Worm (Caenorhabditis elegans) whole organism, mixed stage, embryonic: ENCODE data around the gene mls-1.
A peak's percentile ranks its signal among the peaks of the same experiment; 100 is the strongest.

Experiments
- M03D4.4 ChIP-seq: sonication (generic microtip); optimal IDR thresholded peaks from 2 replicates; lab custom pipeline; 2017; ENCODE audit warnings: mild to moderate bottlenecking, missing genetic modification characterization, missing compliant biosample characterization
- bed-3 ChIP-seq: fragments of 200-800 bp; sonication (Bioruptor generic); optimal IDR thresholded peaks from 3 replicates; lab custom pipeline; 2018; ENCODE audit warnings: mild to moderate bottlenecking, missing genetic modification characterization, moderate library complexity, missing compliant biosample characterization
- blmp-1 ChIP-seq: fragments of 150-350 bp; optimal IDR thresholded peaks from 2 replicates; lab custom pipeline; 2014; ENCODE audit warnings: missing biosample characterization, missing genetic modification characterization
- ceh-39 ChIP-seq: fragments of 150-350 bp; optimal IDR thresholded peaks from 2 replicates; lab custom pipeline; 2014; ENCODE audit warnings: missing biosample characterization, missing genetic modification characterization
- ceh-43 ChIP-seq: fragments of 200-800 bp; sonication (Bioruptor generic); optimal IDR thresholded peaks from 2 replicates; lab custom pipeline; 2018; ENCODE audit warnings: mild to moderate bottlenecking, missing genetic modification characterization, moderate library complexity, missing compliant biosample characterization
- ceh-83 ChIP-seq: fragments of 200-800 bp; sonication (Bioruptor generic); optimal IDR thresholded peaks from 2 replicates; lab custom pipeline; 2018; ENCODE audit warnings: mild to moderate bottlenecking, missing genetic modification characterization, missing compliant biosample characterization
- ces-1 ChIP-seq: fragments of 150-350 bp; optimal IDR thresholded peaks from 2 replicates; lab custom pipeline; 2014; ENCODE audit warnings: missing biosample characterization, missing genetic modification reagents, missing genetic modification characterization
- cnd-1 ChIP-seq: fragments of 200-800 bp; sonication (Bioruptor generic); optimal IDR thresholded peaks from 2 replicates; lab custom pipeline; 2018; ENCODE audit warnings: mild to moderate bottlenecking, missing genetic modification characterization, missing compliant biosample characterization
- drap-1 ChIP-seq: fragments of 200-800 bp; sonication (Bioruptor generic); optimal IDR thresholded peaks from 3 replicates; lab custom pipeline; 2018; ENCODE audit warnings: mild to moderate bottlenecking, missing genetic modification characterization, missing compliant biosample characterization
- elt-1 ChIP-seq: sonication (generic microtip); optimal IDR thresholded peaks from 2 replicates; lab custom pipeline; 2017; ENCODE audit warnings: missing genetic modification characterization, mild to moderate bottlenecking, missing compliant biosample characterization, antibody characterized with exemption, moderate library complexity, borderline replicate concordance; ENCODE audit not compliant: insufficient read depth
- elt-3 ChIP-seq: fragments of 150-350 bp; optimal IDR thresholded peaks from 2 replicates; lab custom pipeline; 2014; ENCODE audit warnings: missing biosample characterization, missing genetic modification characterization
- flh-1 ChIP-seq: fragments of 200-800 bp; sonication (Bioruptor generic); optimal IDR thresholded peaks from 2 replicates; lab custom pipeline; 2018; ENCODE audit warnings: mild to moderate bottlenecking, missing genetic modification characterization, moderate library complexity, missing compliant biosample characterization
- ham-2 ChIP-seq: fragments of 200-800 bp; sonication (Bioruptor generic); optimal IDR thresholded peaks from 2 replicates; lab custom pipeline; 2018; ENCODE audit warnings: mild to moderate bottlenecking, missing genetic modification characterization, missing compliant biosample characterization
- hlh-1 ChIP-seq: fragments of 150-350 bp; optimal IDR thresholded peaks from 2 replicates; lab custom pipeline; 2014; ENCODE audit warnings: missing biosample characterization, missing genetic modification reagents, missing genetic modification characterization
- lin-13 ChIP-seq: fragments of 150-350 bp; optimal IDR thresholded peaks from 2 replicates; lab custom pipeline; 2014; ENCODE audit warnings: missing biosample characterization, missing genetic modification characterization
- lin-32 ChIP-seq: fragments of 200-800 bp; sonication (Bioruptor generic); optimal IDR thresholded peaks from 2 replicates; lab custom pipeline; 2018; ENCODE audit warnings: mild to moderate bottlenecking, missing genetic modification characterization, missing compliant biosample characterization
- lsy-2 ChIP-seq: fragments of 150-350 bp; optimal IDR thresholded peaks from 2 replicates; lab custom pipeline; 2014; ENCODE audit warnings: missing biosample characterization, missing genetic modification characterization
- mab-5 ChIP-seq: fragments of 150-350 bp; optimal IDR thresholded peaks from 2 replicates; lab custom pipeline; 2014; ENCODE audit warnings: missing biosample characterization, missing genetic modification characterization
- mep-1 ChIP-seq: fragments of 150-350 bp; optimal IDR thresholded peaks from 2 replicates; lab custom pipeline; 2017; ENCODE audit warnings: missing biosample characterization, missing genetic modification reagents, missing genetic modification characterization, inconsistent platforms
- mls-2 ChIP-seq: sonication (generic microtip); optimal IDR thresholded peaks from 2 replicates; lab custom pipeline; 2016; ENCODE audit warnings: mild to moderate bottlenecking, missing genetic modification characterization, moderate library complexity, missing compliant biosample characterization
- nhr-12 ChIP-seq: fragments of 150-350 bp; optimal IDR thresholded peaks from 2 replicates; lab custom pipeline; 2014; ENCODE audit warnings: missing biosample characterization, missing genetic modification characterization
- nhr-2 ChIP-seq: fragments of 150-350 bp; optimal IDR thresholded peaks from 2 replicates; lab custom pipeline; 2014; ENCODE audit warnings: missing biosample characterization, missing genetic modification characterization
- nhr-237 ChIP-seq: fragments of 150-350 bp; optimal IDR thresholded peaks from 2 replicates; lab custom pipeline; 2014; ENCODE audit warnings: missing biosample characterization, missing genetic modification characterization
- nhr-28 ChIP-seq: fragments of 150-350 bp; optimal IDR thresholded peaks from 2 replicates; lab custom pipeline; 2014; ENCODE audit warnings: missing biosample characterization, missing genetic modification characterization
- nhr-76 ChIP-seq: sonication (generic microtip); optimal IDR thresholded peaks from 2 replicates; lab custom pipeline; 2017; ENCODE audit warnings: missing biosample characterization, missing genetic modification characterization
- pha-4 ChIP-seq: fragments of 150-350 bp; optimal IDR thresholded peaks from 2 replicates; lab custom pipeline; 2018; ENCODE audit warnings: missing biosample characterization, missing genetic modification reagents, missing genetic modification characterization
- sem-2 ChIP-seq: fragments of 200-800 bp; sonication (Bioruptor generic); optimal IDR thresholded peaks from 2 replicates; lab custom pipeline; 2018; ENCODE audit warnings: mild to moderate bottlenecking, missing genetic modification characterization, missing compliant biosample characterization
- snpc-4 ChIP-seq: fragments of 150-350 bp; optimal IDR thresholded peaks from 2 replicates; lab custom pipeline; 2014; ENCODE audit warnings: missing biosample characterization, missing genetic modification characterization
- sptf-1 ChIP-seq: sonication (generic microtip); optimal IDR thresholded peaks from 2 replicates; lab custom pipeline; 2017; ENCODE audit warnings: mild to moderate bottlenecking, missing genetic modification characterization, moderate library complexity, missing compliant biosample characterization
- tbx-8 ChIP-seq: fragments of 200-800 bp; sonication (Bioruptor generic); optimal IDR thresholded peaks from 2 replicates; lab custom pipeline; 2018; ENCODE audit warnings: mild to moderate bottlenecking, missing genetic modification characterization, moderate library complexity, missing compliant biosample characterization
- unc-120 ChIP-seq: sonication (generic microtip); optimal IDR thresholded peaks from 2 replicates; lab custom pipeline; 2017; ENCODE audit warnings: missing genetic modification characterization, missing compliant biosample characterization; ENCODE audit not compliant: poor library complexity, severe bottlenecking
- unc-39 ChIP-seq: fragments of 150-350 bp; optimal IDR thresholded peaks from 2 replicates; lab custom pipeline; 2014; ENCODE audit warnings: missing biosample characterization, missing genetic modification characterization
- unc-62 ChIP-seq: fragments of 150-350 bp; optimal IDR thresholded peaks from 2 replicates; lab custom pipeline; 2014; ENCODE audit warnings: missing biosample characterization, missing genetic modification reagents, missing genetic modification characterization
- zip-8 ChIP-seq: fragments of 150-350 bp; optimal IDR thresholded peaks from 2 replicates; lab custom pipeline; 2014; ENCODE audit warnings: missing biosample characterization, missing genetic modification characterization
- ztf-11 ChIP-seq: fragments of 150-350 bp; optimal IDR thresholded peaks from 2 replicates; lab custom pipeline; 2014; ENCODE audit warnings: missing biosample characterization, missing genetic modification characterization

Gene mls-1

ce11 chrIII:7490061-7490460 lies 29.9 kb downstream of the mls-1 start:
- TF ChIP-seq zip-8 (tag; lab: Kevin White, UChicago) (peak; percentile 48), unc-120 (tag; lab: Kevin White, UChicago) (no peak)

DNA sequence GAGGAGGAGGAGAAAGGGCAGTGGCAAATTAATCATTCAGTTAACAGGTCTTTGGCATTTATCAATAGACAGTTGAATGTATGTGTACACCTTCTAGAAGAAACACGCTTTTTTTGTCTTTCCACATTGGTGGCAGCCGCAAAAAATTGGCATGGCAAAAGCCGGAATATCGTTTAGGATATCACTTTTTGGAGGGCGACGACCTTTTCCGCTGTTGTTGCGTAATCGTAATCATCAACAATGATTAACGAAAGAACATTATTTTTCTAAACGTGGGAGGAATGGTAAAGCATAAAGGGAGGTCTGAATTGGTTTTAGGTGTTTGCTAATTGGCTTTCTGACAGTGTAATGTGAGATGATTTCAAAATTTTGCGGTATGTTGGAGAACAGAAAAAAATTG lies 31.8 kb downstream of the mls-1 start:
- TF ChIP-seq zip-8 (tag; lab: Kevin White, UChicago) (peak; percentile 67), mep-1 (tag; lab: Kevin White, UChicago) (no peak)

DNA sequence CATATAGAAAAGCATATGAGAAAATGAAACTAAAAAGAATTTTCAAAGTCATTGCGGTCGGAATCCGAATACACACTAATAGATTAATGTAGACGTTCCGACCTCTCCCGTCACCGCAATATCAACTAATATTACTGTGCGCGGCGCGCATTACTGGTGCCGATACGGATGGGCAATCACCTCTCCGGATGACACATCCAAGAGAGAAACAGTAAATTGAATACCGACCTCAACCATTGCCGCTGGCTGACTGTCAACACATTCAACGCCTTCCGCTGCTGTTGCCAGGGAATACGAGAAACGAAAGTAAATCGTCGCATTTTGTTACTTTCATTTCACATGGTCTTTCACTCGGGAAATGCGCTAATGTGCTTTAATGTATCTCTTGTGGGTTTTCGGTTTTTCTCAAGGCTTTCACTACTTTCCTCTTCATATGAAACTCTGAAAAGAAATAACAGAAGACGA lies 34.7 kb downstream of the mls-1 start:
- TF ChIP-seq ham-2 (GFP tag; lab: Kevin White, UChicago) = peak; percentile 51
- TF ChIP-seq mls-2 = peak; percentile 59
- no peak for TF ChIP-seq mab-5 (tag; lab: Kevin White, UChicago)
- TF ChIP-seq blmp-1 (tag; lab: Kevin White, UChicago) = peak; percentile 93

DNA sequence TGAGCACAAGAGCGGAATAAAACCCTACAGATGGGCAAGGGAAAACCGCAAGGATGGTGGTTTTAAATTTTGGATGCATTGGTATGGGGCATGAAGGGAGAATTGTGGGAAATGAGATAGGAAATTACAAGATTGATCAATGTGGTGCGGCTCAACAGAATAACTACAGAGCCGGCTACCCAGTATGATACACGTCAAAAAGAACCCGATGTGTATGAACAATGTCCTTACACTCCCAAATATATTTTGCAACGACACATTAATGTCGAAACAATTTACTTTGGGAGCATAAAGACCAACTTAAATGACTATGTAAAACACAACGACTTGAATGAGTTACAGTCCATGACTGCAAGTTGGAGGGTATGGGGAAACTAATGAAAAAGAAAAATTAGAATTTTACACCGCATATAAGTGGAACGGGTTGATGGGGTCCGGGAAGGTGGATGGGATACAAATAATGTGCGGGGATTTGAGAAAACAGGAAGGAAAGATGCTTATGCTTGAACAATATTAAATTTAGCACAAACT lies 35.5 kb downstream of the mls-1 start:
- TF ChIP-seq unc-62 (GFP tag; lab: Kevin White, UChicago) = no peak
- TF ChIP-seq zip-8 (tag; lab: Kevin White, UChicago) = no peak
- TF ChIP-seq mep-1 (tag; lab: Kevin White, UChicago) = no peak
- TF ChIP-seq ham-2 (GFP tag; lab: Kevin White, UChicago) = no peak
- TF ChIP-seq nhr-76 (tag; lab: Kevin White, UChicago) = no peak
- TF ChIP-seq bed-3 (GFP tag; lab: Kevin White, UChicago) = no peak
- TF ChIP-seq unc-39 (tag; lab: Kevin White, UChicago) = no peak

- TF ChIP-seq lsy-2 = no peak
- no peak for TF ChIP-seq zip-8 (tag; lab: Kevin White, UChicago)
- TF ChIP-seq cnd-1 (tag; lab: Kevin White, UChicago) = no peak
- no peak for TF ChIP-seq ces-1
- TF ChIP-seq ceh-83 (GFP tag; lab: Kevin White, UChicago) = no peak
- TF ChIP-seq sptf-1 (tag; lab: Kevin White, UChicago) = no peak
- TF ChIP-seq bed-3 (GFP tag; lab: Kevin White, UChicago) = no peak
- no peak for TF ChIP-seq ceh-39 (tag; lab: Kevin White, UChicago)
- no peak for TF ChIP-seq snpc-4 (tag; lab: Kevin White, UChicago)
- no peak for TF ChIP-seq tbx-8
- TF ChIP-seq mab-5 (tag; lab: Kevin White, UChicago) = no peak
- no peak for TF ChIP-seq blmp-1 (tag; lab: Kevin White, UChicago)
- no peak for TF ChIP-seq nhr-2 (tag; lab: Kevin White, UChicago)
- no peak for TF ChIP-seq drap-1 (GFP tag; lab: Kevin White, UChicago)
- no peak for TF ChIP-seq mep-1 (tag; lab: Kevin White, UChicago)
Measured at ce11 chrIII:7497782-7498266, 37.7 kb downstream of the mls-1 start, which contains the start of gene cgh-1. cgh-1 (minus strand) TSS chrIII:7497832.

DNA sequence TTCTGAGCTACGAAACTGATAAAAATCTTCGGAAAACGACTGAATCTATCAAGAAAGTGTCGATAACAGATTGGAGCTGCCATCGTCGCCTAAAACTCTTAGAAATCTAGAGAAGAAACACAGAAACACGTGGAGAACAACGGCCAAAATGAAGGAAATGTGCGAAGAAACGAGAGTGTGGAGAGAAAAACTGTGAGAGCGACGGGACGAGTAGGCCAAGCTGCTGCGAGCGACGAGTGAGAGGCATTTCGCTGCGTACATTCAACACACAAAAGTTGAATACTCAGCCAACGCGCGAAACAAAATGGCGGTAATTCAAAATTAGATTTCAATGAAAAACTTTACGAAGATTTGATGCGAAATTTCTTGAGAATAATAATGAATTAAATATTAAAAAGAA lies 38.2 kb downstream of the mls-1 start:
- peak; percentile 57 for TF ChIP-seq hlh-1
- no peak for TF ChIP-seq ceh-83 (GFP tag; lab: Kevin White, UChicago)
- TF ChIP-seq nhr-2 (tag; lab: Kevin White, UChicago) = no peak
- TF ChIP-seq flh-1 = no peak
- TF ChIP-seq mep-1 (tag; lab: Kevin White, UChicago) = peak; percentile 97
- peak; percentile 78 for TF ChIP-seq pha-4
- no peak for TF ChIP-seq zip-8 (tag; lab: Kevin White, UChicago)
- peak; percentile 83 for TF ChIP-seq lsy-2
- TF ChIP-seq nhr-237 (tag; lab: Kevin White, UChicago) = peak; percentile 78
- no peak for TF ChIP-seq nhr-12
- no peak for TF ChIP-seq nhr-76 (tag; lab: Kevin White, UChicago)
- peak; percentile 41 for TF ChIP-seq ztf-11 (tag; lab: Kevin White, UChicago)
- TF ChIP-seq mls-2 = no peak
- no peak for TF ChIP-seq lin-32 (GFP tag; lab: Kevin White, UChicago)
- peak; percentile 23 for TF ChIP-seq unc-120 (tag; lab: Kevin White, UChicago)
- peak; percentile 49 for TF ChIP-seq ceh-43
- TF ChIP-seq ces-1 = peak; percentile 85
- TF ChIP-seq drap-1 (GFP tag; lab: Kevin White, UChicago) = peak; percentile 57
- peak; percentile 24 for TF ChIP-seq elt-3 (tag; lab: Kevin White, UChicago)
- peak; percentile 28 for TF ChIP-seq ceh-39 (tag; lab: Kevin White, UChicago)
- TF ChIP-seq ham-2 (GFP tag; lab: Kevin White, UChicago) = peak; percentile 65
- TF ChIP-seq sptf-1 (tag; lab: Kevin White, UChicago) = peak; percentile 60
- TF ChIP-seq elt-1 (tag; lab: Kevin White, UChicago) = no peak
- no peak for TF ChIP-seq nhr-28 (tag; lab: Kevin White, UChicago)
- peak; percentile 92 for TF ChIP-seq lin-13 (tag; lab: Kevin White, UChicago)
- TF ChIP-seq unc-39 (tag; lab: Kevin White, UChicago) = no peak
- peak; percentile 19 for TF ChIP-seq cnd-1 (tag; lab: Kevin White, UChicago)
- TF ChIP-seq blmp-1 (tag; lab: Kevin White, UChicago) = no peak
- no peak for TF ChIP-seq bed-3 (GFP tag; lab: Kevin White, UChicago)
- no peak for TF ChIP-seq sem-2 (GFP tag; lab: Kevin White, UChicago)
- no peak for TF ChIP-seq tbx-8
- peak; percentile 3 for TF ChIP-seq M03D4.4 (tag; lab: Kevin White, UChicago)
- TF ChIP-seq snpc-4 (tag; lab: Kevin White, UChicago) = no peak
- no peak for TF ChIP-seq mab-5 (tag; lab: Kevin White, UChicago)
